Fruit fly (Drosophila melanogaster) whole organism, wandering third instar larva: ENCODE measurements around the gene Cyp28d1.

Experiments used
- Dfd ChIP-seq: fragments of >200 bp; optimal IDR thresholded peaks from 2 replicates; lab custom pipeline; 2017; ENCODE audit warnings: missing biosample characterization, missing genetic modification characterization
- HLH106 ChIP-seq: fragments of 200-800 bp; optimal IDR thresholded peaks from 3 replicates; lab custom pipeline; 2019; ENCODE audit warnings: missing biosample characterization, mild to moderate bottlenecking, missing genetic modification characterization, moderate library complexity
- Hr78 ChIP-seq: fragments of >200 bp; optimal IDR thresholded peaks from 2 replicates; lab custom pipeline; 2017; ENCODE audit warnings: missing biosample characterization, missing genetic modification characterization
- Jra ChIP-seq: sonication (Bioruptor generic); optimal IDR thresholded peaks from 2 replicates; lab custom pipeline; 2016; ENCODE audit warnings: missing biosample characterization, missing genetic modification characterization
- OdsH ChIP-seq: fragments of 200-800 bp; sonication (Bioruptor generic); optimal IDR thresholded peaks from 2 replicates; lab custom pipeline; 2016; ENCODE audit warnings: missing biosample characterization, mild to moderate bottlenecking, missing genetic modification characterization
- Rel ChIP-seq, 2 experiments: fragments of 200-800 bp; sonication (Bioruptor generic) in 1 of 2; optimal IDR thresholded peaks; 2 replicates in 1 of 2; 3 replicates in 1 of 2; lab custom pipeline; 2016 to 2019; ENCODE audit warnings: mild to moderate bottlenecking in 2 of 2, missing biosample characterization in 2 of 2, missing genetic modification characterization in 2 of 2, moderate library complexity in 1 of 2
- br ChIP-seq: fragments of 200-800 bp; sonication (Bioruptor generic); optimal IDR thresholded peaks from 2 replicates; lab custom pipeline; 2016; ENCODE audit warnings: missing biosample characterization, missing genetic modification characterization
- fru ChIP-seq: fragments of 200-800 bp; sonication (Bioruptor generic); optimal IDR thresholded peaks from 3 replicates; lab custom pipeline; 2016; ENCODE audit warnings: missing biosample characterization, mild to moderate bottlenecking, missing genetic modification characterization
- h ChIP-seq: fragments of 200-800 bp; sonication (Bioruptor generic); optimal IDR thresholded peaks from 3 replicates; lab custom pipeline; 2016; ENCODE audit warnings: missing biosample characterization, mild to moderate bottlenecking, missing genetic modification characterization
- lola ChIP-seq: fragments of >200 bp; optimal IDR thresholded peaks from 2 replicates; lab custom pipeline; 2017; ENCODE audit warnings: missing biosample characterization, missing genetic modification characterization
- psq ChIP-seq: fragments of 200-800 bp; sonication (Bioruptor generic); optimal IDR thresholded peaks from 3 replicates; lab custom pipeline; 2017; ENCODE audit warnings: missing biosample characterization, mild to moderate bottlenecking, missing genetic modification characterization, moderate library complexity
- usp ChIP-seq: fragments of >200 bp; optimal IDR thresholded peaks from 2 replicates; lab custom pipeline; 2017; ENCODE audit warnings: missing biosample characterization, missing genetic modification characterization

DNA sequence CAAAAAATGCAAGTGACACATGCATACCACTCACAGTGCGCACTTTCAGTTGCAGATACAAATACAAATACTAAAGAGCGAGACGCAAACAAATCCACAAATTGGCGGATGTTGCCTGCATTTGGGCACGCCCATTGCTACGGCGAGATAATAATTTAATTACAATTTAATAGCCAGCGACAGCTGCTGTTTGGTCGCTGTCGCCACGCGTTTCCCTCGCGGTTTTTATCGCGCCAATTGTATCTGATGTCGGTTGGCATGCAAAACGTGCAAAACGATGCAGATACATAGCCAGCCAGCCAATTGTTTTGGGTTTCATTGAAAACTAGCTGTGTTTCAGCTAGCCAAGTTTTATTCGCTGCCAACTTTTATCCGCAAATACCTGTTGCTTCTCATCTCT is 13.1 kb downstream of the Cyp28d1 start:
- TF ChIP-seq lola (GFP tag; lab: Kevin White, UChicago) (no peak), Dfd (GFP tag; lab: Kevin White, UChicago) (no peak), br (GFP tag; lab: Kevin White, UChicago) (no peak), h (no peak), psq (GFP tag; lab: Kevin White, UChicago) (no peak), Jra (GFP tag; lab: Kevin White, UChicago) (no peak), fru (GFP tag; lab: Kevin White, UChicago) (no peak), Hr78 (GFP tag; lab: Kevin White, UChicago) (no peak), HLH106 (tag; lab: Kevin White, UChicago) (no peak), Rel (GFP tag; optimal IDR thresholded peaks at IDR 0.05; lab: Kevin White, UChicago) (no peak), Rel (tag; optimal IDR thresholded peaks at IDR 0.05; lab: Kevin White, UChicago) (no peak), OdsH (no peak), usp (GFP tag; lab: Kevin White, UChicago) (no peak)
